Fruit fly (Drosophila melanogaster): Measurements from ENCODE around the gene CG12541.

Gene CG12541

dm6 chrX:7094861-7095260 is 29.0 kb upstream of the CG12541 start (continued):
- TF ChIP-seq scrt (GFP tag; optimal IDR thresholded peaks at IDR 0.05) = no peak
- peak; percentile 73 for TF ChIP-seq Ssrp (tag; optimal IDR thresholded peaks at IDR 0.05)
- no peak for TF ChIP-seq CG3838 (GFP tag; optimal IDR thresholded peaks at IDR 0.05)
- no peak for TF ChIP-seq Lpt (GFP tag; optimal IDR thresholded peaks at IDR 0.05)
- TF ChIP-seq CG17829 (tag; optimal IDR thresholded peaks at IDR 0.05) = no peak
- TF ChIP-seq bab2 (GFP tag; optimal IDR thresholded peaks at IDR 0.05) = no peak
- TF ChIP-seq CG11398 (GFP tag; optimal IDR thresholded peaks at IDR 0.05) = no peak
- no peak for TF ChIP-seq Fer2 (tag; optimal IDR thresholded peaks at IDR 0.05)
- TF ChIP-seq CG14014 (GFP tag; IDR thresholded peaks at IDR 0.05) = no peak
- no peak for TF ChIP-seq Bteb2 (GFP tag; optimal IDR thresholded peaks at IDR 0.05)
- TF ChIP-seq BEAF-32 (GFP tag; optimal IDR thresholded peaks at IDR 0.05) = no peak
- TF ChIP-seq ATbp (GFP tag; optimal IDR thresholded peaks at IDR 0.05) = peak; percentile 47
- no peak for TF ChIP-seq z (GFP tag; IDR thresholded peaks at IDR 0.05)
- no peak for TF ChIP-seq eyg (GFP tag; optimal IDR thresholded peaks at IDR 0.05)
- peak; percentile 69 for TF ChIP-seq Blimp-1 (GFP tag; optimal IDR thresholded peaks at IDR 0.05)
- TF ChIP-seq CG9817 (tag; optimal IDR thresholded peaks at IDR 0.05) = no peak
- no peak for TF ChIP-seq CG15073 (GFP tag; optimal IDR thresholded peaks at IDR 0.05)
- TF ChIP-seq CG13123 (GFP tag; optimal IDR thresholded peaks at IDR 0.05) = no peak
- no peak for TF ChIP-seq croc (GFP tag; conservative IDR thresholded peaks at IDR 0.05)
- no peak for TF ChIP-seq CTCF (GFP tag; optimal IDR thresholded peaks at IDR 0.05)
- no peak for TF ChIP-seq CG15514 (GFP tag; optimal IDR thresholded peaks at IDR 0.05)
- no peak for TF ChIP-seq Hmr (GFP tag; optimal IDR thresholded peaks at IDR 0.05)
- TF ChIP-seq Hr78 (GFP tag; optimal IDR thresholded peaks at IDR 0.05) = no peak
- TF ChIP-seq Ptx1 (GFP tag; IDR thresholded peaks at IDR 0.05) = peak; percentile 43; the same call in 1 of the 2 replicates
- TF ChIP-seq Dll (GFP tag; IDR thresholded peaks at IDR 0.05; ENCODE audit: partially characterized antibody) = no peak
- TF ChIP-seq Ets65A (GFP tag) = no peak
- peak; percentile 32 for TF ChIP-seq az2 (GFP tag; optimal IDR thresholded peaks at IDR 0.05)
- no peak for TF ChIP-seq unc-4 (GFP tag; IDR thresholded peaks at IDR 0.05; ENCODE audit: partially characterized antibody)
- TF ChIP-seq D19A (tag; optimal IDR thresholded peaks at IDR 0.05) = peak; percentile 61
- TF ChIP-seq CG9727 (GFP tag; optimal IDR thresholded peaks at IDR 0.05) = no peak
- TF ChIP-seq bigmax (GFP tag; optimal IDR thresholded peaks at IDR 0.05) = no peak
- TF ChIP-seq vvl (GFP tag; IDR thresholded peaks at IDR 0.05) = 0 out of 2 replicates have a peak, but pooled peaks have one; percentile 25
- no peak for TF ChIP-seq CG3847 (GFP tag; IDR thresholded peaks at IDR 0.05)
- no peak for TF ChIP-seq CG12299 (tag; optimal IDR thresholded peaks at IDR 0.05)
- TF ChIP-seq Atf-2 (GFP tag; optimal IDR thresholded peaks at IDR 0.05) = no peak
- no peak for TF ChIP-seq CG3995 (GFP tag; optimal IDR thresholded peaks at IDR 0.05)
- TF ChIP-seq zf30C (GFP tag; optimal IDR thresholded peaks at IDR 0.05) = peak; percentile 52
- TF ChIP-seq Hr39 (optimal IDR thresholded peaks at IDR 0.05) = no peak
- no peak for TF ChIP-seq CG17802 (tag; optimal IDR thresholded peaks at IDR 0.05)
- TF ChIP-seq CG9876 (GFP tag; optimal IDR thresholded peaks at IDR 0.05) = no peak
- TF ChIP-seq sqz (GFP tag; optimal IDR thresholded peaks at IDR 0.05) = no peak
- TF ChIP-seq abd-A (tag; optimal IDR thresholded peaks at IDR 0.05) = no peak
- no peak for TF ChIP-seq CG16815 (GFP tag; optimal IDR thresholded peaks at IDR 0.05)
- no peak for TF ChIP-seq CG2129 (GFP tag; IDR thresholded peaks at IDR 0.05; ENCODE audit: partially characterized antibody)
- TF ChIP-seq Sin3A (optimal IDR thresholded peaks at IDR 0.05) = no peak
- TF ChIP-seq ac (GFP tag; optimal IDR thresholded peaks at IDR 0.05) = no peak
- TF ChIP-seq CG31365 (tag; optimal IDR thresholded peaks at IDR 0.05) = no peak
- TF ChIP-seq dati (GFP tag; IDR thresholded peaks at IDR 0.05) = no peak
- peak; percentile 83 for TF ChIP-seq Sox102F (GFP tag; optimal IDR thresholded peaks at IDR 0.05)
- no peak for TF ChIP-seq CG4820 (GFP tag; optimal IDR thresholded peaks at IDR 0.05)
- no peak for TF ChIP-seq Ada2b (GFP tag; IDR thresholded peaks at IDR 0.05)
- TF ChIP-seq CG10979 (tag; optimal IDR thresholded peaks at IDR 0.05) = peak; percentile 59

Measured in whole organism, embryonic.